Worm (Caenorhabditis elegans) whole organism, late embryonic: Measurements from ENCODE around the gene prx-3.

Experiments used
- Y22D7AL.16 ChIP-seq: sonication (generic microtip); optimal IDR thresholded peaks from 2 replicates; lab custom pipeline; 2016; ENCODE audit warnings: missing genetic modification characterization, missing compliant biosample characterization
- ceh-14 ChIP-seq: sonication (generic microtip); optimal IDR thresholded peaks from 2 replicates; lab custom pipeline; 2016; ENCODE audit warnings: missing genotype, missing genetic modification characterization, missing compliant biosample characterization
- ceh-18 ChIP-seq: sonication (generic microtip); optimal IDR thresholded peaks from 2 replicates; lab custom pipeline; 2016; ENCODE audit warnings: missing genetic modification characterization, missing compliant biosample characterization
- ceh-48 ChIP-seq: sonication (generic microtip); optimal IDR thresholded peaks from 2 replicates; lab custom pipeline; 2016; ENCODE audit warnings: missing genetic modification characterization, inconsistent platforms, missing compliant biosample characterization
- che-1 ChIP-seq: sonication (generic microtip); optimal IDR thresholded peaks from 2 replicates; lab custom pipeline; 2016; ENCODE audit warnings: mild to moderate bottlenecking, missing genetic modification characterization, missing compliant biosample characterization
- elt-2 ChIP-seq: sonication (generic microtip); optimal IDR thresholded peaks from 2 replicates; lab custom pipeline; 2016; ENCODE audit warnings: missing genetic modification reagents, missing genetic modification characterization, missing compliant biosample characterization
- lin-11 ChIP-seq: fragments of 200-800 bp; sonication (Bioruptor generic); optimal IDR thresholded peaks from 2 replicates; lab custom pipeline; 2018; ENCODE audit warnings: mild to moderate bottlenecking, missing genetic modification characterization, missing compliant biosample characterization
- nfya-1 ChIP-seq: sonication (generic microtip); optimal IDR thresholded peaks from 2 replicates; lab custom pipeline; 2017; ENCODE audit warnings: missing genetic modification characterization, mild to moderate bottlenecking, missing compliant biosample characterization, antibody characterized with exemption, moderate library complexity
- nhr-11 ChIP-seq: fragments of 150-350 bp; optimal IDR thresholded peaks from 2 replicates; lab custom pipeline; 2014; ENCODE audit warnings: missing biosample characterization, missing genetic modification characterization
- rnt-1 ChIP-seq: sonication (generic microtip); optimal IDR thresholded peaks from 2 replicates; lab custom pipeline; 2016; ENCODE audit warnings: missing genetic modification characterization, missing compliant biosample characterization
- sox-2 ChIP-seq: fragments of 200-800 bp; sonication (Bioruptor generic); IDR thresholded peaks from 2 replicates; pipeline ENCODE4 v1.3.6; 2022; ENCODE audit warnings: missing genetic modification reagents, missing genetic modification characterization, missing compliant biosample characterization
- unc-55 ChIP-seq: sonication (generic microtip); optimal IDR thresholded peaks from 2 replicates; lab custom pipeline; 2017; ENCODE audit warnings: missing biosample characterization, missing genetic modification reagents, missing genetic modification characterization

- TF ChIP-seq ceh-48 (tag; lab: Kevin White, UChicago) (no peak), ceh-18 (tag; lab: Kevin White, UChicago) (no peak), nhr-11 (tag; lab: Kevin White, UChicago) (no peak), nfya-1 (tag; lab: Kevin White, UChicago) (no peak), ceh-14 (tag; lab: Kevin White, UChicago) (no peak), rnt-1 (tag; lab: Kevin White, UChicago) (no peak), che-1 (tag; lab: Kevin White, UChicago) (no peak), lin-11 (tag; lab: Kevin White, UChicago) (no peak), Y22D7AL.16 (no peak), sox-2 (no peak), unc-55 (GFP tag; lab: Kevin White, UChicago) (no peak), elt-2 (tag; lab: Kevin White, UChicago) (no peak)
Observed at ce11 chrX:6138243-6138642, 25.5 kb upstream of the prx-3 start, which contains the start of gene Y72A10A.1.
